Worm (Caenorhabditis elegans) whole organism, early embryonic: Measurements from ENCODE around the gene F42A8.1.

Source experiments
- B0310.2 ChIP-seq: sonication (generic microtip); optimal IDR thresholded peaks from 2 replicates; lab custom pipeline; 2016; ENCODE audit warnings: mild to moderate bottlenecking, missing genetic modification characterization, missing compliant biosample characterization
- aly-1 ChIP-seq: sonication (generic microtip); optimal IDR thresholded peaks from 2 replicates; lab custom pipeline; 2016; ENCODE audit warnings: missing genetic modification characterization, missing compliant biosample characterization
- ama-1 ChIP-seq: fragments of 150-350 bp; optimal IDR thresholded peaks from 2 replicates; lab custom pipeline; 2014
- ceh-36 ChIP-seq: sonication (generic microtip); optimal IDR thresholded peaks from 2 replicates; lab custom pipeline; 2016; ENCODE audit warnings: missing genetic modification characterization, inconsistent platforms, missing compliant biosample characterization
- flt-1 ChIP-seq: fragments of 200-800 bp; sonication (Bioruptor generic); IDR thresholded peaks from 2 replicates; pipeline ENCODE4 v1.3.6; 2022; ENCODE audit warnings: missing genetic modification characterization, missing compliant biosample characterization
- pes-1 ChIP-seq: fragments of 200-800 bp; sonication (Bioruptor generic); IDR thresholded peaks from 2 replicates; pipeline ENCODE4 v1.3.6; 2022; ENCODE audit warnings: missing genetic modification reagents, missing genetic modification characterization, missing compliant biosample characterization

- TF ChIP-seq flt-1 (no peak), B0310.2 (tag; lab: Kevin White, UChicago) (no peak), aly-1 (tag; lab: Kevin White, UChicago) (no peak), pes-1 (GFP tag; lab: Robert Waterston, UW) (no peak), ceh-36 (no peak), ama-1 (lab: Kevin White, UChicago) (no peak)
Observed at ce11 chrII:9372393-9372792, 26.0 kb upstream of the F42A8.1 start, which contains the start of gene C06C3.3.
